Worm (Caenorhabditis elegans): ENCODE measurements around the gene F22B5.4.
A peak's percentile ranks its signal among the peaks of the same experiment; 100 is the strongest.

The F22B5.4 gene

ce11 chrII:8440792-8441191 lies 8.7 kb upstream of the F22B5.4 start (continued):
- TF ChIP-seq sup-37 (GFP tag; optimal IDR thresholded peaks at IDR 0.05) (no peak), fos-1 (tag; optimal IDR thresholded peaks at IDR 0.05) (no peak), dpl-1 (GFP tag; optimal IDR thresholded peaks at IDR 0.05) (peak in 1 of 3 experiments; percentile 1), unc-130 (tag; optimal IDR thresholded peaks at IDR 0.05) (no peak), tlp-1 (tag; optimal IDR thresholded peaks at IDR 0.05) (no peak)

- peak in 1 of 2 experiments; percentile 16 for TF ChIP-seq lsy-2 (tag; optimal IDR thresholded peaks at IDR 0.05)
- TF ChIP-seq F16B12.6 (tag; optimal IDR thresholded peaks at IDR 0.05), result peak; percentile 0
- TF ChIP-seq efl-1 (optimal IDR thresholded peaks at IDR 0.05), result no peak
- peak in 1 of 2 experiments; percentile 91 for TF ChIP-seq efl-1 (GFP tag; optimal IDR thresholded peaks at IDR 0.05 in 1 of 2)
- TF ChIP-seq nhr-12 (tag; optimal IDR thresholded peaks at IDR 0.05), result no peak
Measured at ce11 chrII:8441519-8441918, 8.0 kb upstream of the F22B5.4 start.

ce11 chrII:8442176-8442575 lies 7.3 kb upstream of the F22B5.4 start:
- TF ChIP-seq fkh-8 (tag; optimal IDR thresholded peaks at IDR 0.05) (no peak), nhr-19 (GFP tag; conservative IDR thresholded peaks at IDR 0.05) (peak; percentile 31), sup-37 (GFP tag; optimal IDR thresholded peaks at IDR 0.05) (no peak), C16A3.4 (tag; optimal IDR thresholded peaks at IDR 0.05) (peak; percentile 2), nhr-20 (tag; optimal IDR thresholded peaks at IDR 0.05) (peak; percentile 60), elt-3 (tag; optimal IDR thresholded peaks at IDR 0.05) (peak in 2 of 6 experiments; percentile 9 to 46), skn-1 (tag; optimal IDR thresholded peaks at IDR 0.05) (peak; percentile 9), nhr-47 (tag; optimal IDR thresholded peaks at IDR 0.05) (peak; percentile 63), xbp-1 (tag; optimal IDR thresholded peaks at IDR 0.05) (peak; percentile 44), lin-15B (tag; optimal IDR thresholded peaks at IDR 0.05) (peak; percentile 0), fkh-10 (GFP tag; optimal IDR thresholded peaks at IDR 0.05) (no peak), ceh-82 (tag; optimal IDR thresholded peaks at IDR 0.05) (peak; percentile 14 to 56 (median 37)), mep-1 (tag; optimal IDR thresholded peaks at IDR 0.05) (peak; percentile 65), dpl-1 (GFP tag; optimal IDR thresholded peaks at IDR 0.05) (peak; percentile 34 to 58 (median 51)), unc-130 (tag; optimal IDR thresholded peaks at IDR 0.05) (peak; percentile 35), ztf-4 (tag; optimal IDR thresholded peaks at IDR 0.05) (no peak), ceh-90 (tag; optimal IDR thresholded peaks at IDR 0.05) (no peak), snpc-4 (tag; optimal IDR thresholded peaks at IDR 0.05) (peak; percentile 24), C34B4.2 (tag; optimal IDR thresholded peaks at IDR 0.05) (no peak), efl-1 (optimal IDR thresholded peaks at IDR 0.05) (peak; percentile 50 to 61), efl-1 (GFP tag; optimal IDR thresholded peaks at IDR 0.05 in 1 of 2) (peak; percentile 56 to 88), irx-1 (tag; optimal IDR thresholded peaks at IDR 0.05) (peak; percentile 15), lin-35 (GFP tag; optimal IDR thresholded peaks at IDR 0.05) (peak; percentile 45 to 67), pag-3 (tag; optimal IDR thresholded peaks at IDR 0.05; ENCODE audit: borderline replicate concordance, insufficient read depth) (no peak), isw-1 (GFP tag; IDR thresholded peaks at IDR 0.05) (peak; percentile 8; the same call in 1 of the 2 replicates), nhr-71 (tag; optimal IDR thresholded peaks at IDR 0.05) (peak; percentile 71), snu-23 (GFP tag; optimal IDR thresholded peaks at IDR 0.05) (peak; percentile 54), rnt-1 (tag; optimal IDR thresholded peaks at IDR 0.05) (peak; percentile 30), nhr-90 (tag; optimal IDR thresholded peaks at IDR 0.05; ENCODE audit: poor library complexity) (peak; percentile 42), lin-13 (GFP tag; optimal IDR thresholded peaks at IDR 0.05) (peak; percentile 8), swsn-7 (tag; optimal IDR thresholded peaks at IDR 0.05) (peak; percentile 47), nhr-85 (tag) (peak; percentile 82), lin-14 (GFP tag; optimal IDR thresholded peaks at IDR 0.05) (peak; percentile 48), zip-4 (GFP tag; optimal IDR thresholded peaks at IDR 0.05) (no peak), mef-2 (tag; optimal IDR thresholded peaks at IDR 0.05) (no peak), pqm-1 (tag; optimal IDR thresholded peaks at IDR 0.05) (no peak), blmp-1 (tag; optimal IDR thresholded peaks at IDR 0.05) (peak; percentile 63), tbx-2 (tag; optimal IDR thresholded peaks at IDR 0.05) (peak; percentile 38), jun-1 (tag; optimal IDR thresholded peaks at IDR 0.05) (peak; percentile 26), lsy-2 (tag; optimal IDR thresholded peaks at IDR 0.05) (peak; percentile 85 to 95), F16B12.6 (tag; optimal IDR thresholded peaks at IDR 0.05) (peak; percentile 90), mdl-1 (tag; optimal IDR thresholded peaks at IDR 0.05) (peak in 1 of 2 experiments; percentile 33)

Measured in whole organism, L1 larva.